Fruit fly (Drosophila melanogaster) S2 (cell line): ENCODE data around the gene CG13630.

ENCODE experiments used
- CG8478 ChIP-seq: fragments of >200 bp; optimal IDR thresholded peaks from 2 replicates; lab custom pipeline; 2018
- CTCF ChIP-seq, 2 experiments: fragments of >200 bp; optimal IDR thresholded peaks; 2 replicates each; lab custom pipeline; 2018

DNA sequence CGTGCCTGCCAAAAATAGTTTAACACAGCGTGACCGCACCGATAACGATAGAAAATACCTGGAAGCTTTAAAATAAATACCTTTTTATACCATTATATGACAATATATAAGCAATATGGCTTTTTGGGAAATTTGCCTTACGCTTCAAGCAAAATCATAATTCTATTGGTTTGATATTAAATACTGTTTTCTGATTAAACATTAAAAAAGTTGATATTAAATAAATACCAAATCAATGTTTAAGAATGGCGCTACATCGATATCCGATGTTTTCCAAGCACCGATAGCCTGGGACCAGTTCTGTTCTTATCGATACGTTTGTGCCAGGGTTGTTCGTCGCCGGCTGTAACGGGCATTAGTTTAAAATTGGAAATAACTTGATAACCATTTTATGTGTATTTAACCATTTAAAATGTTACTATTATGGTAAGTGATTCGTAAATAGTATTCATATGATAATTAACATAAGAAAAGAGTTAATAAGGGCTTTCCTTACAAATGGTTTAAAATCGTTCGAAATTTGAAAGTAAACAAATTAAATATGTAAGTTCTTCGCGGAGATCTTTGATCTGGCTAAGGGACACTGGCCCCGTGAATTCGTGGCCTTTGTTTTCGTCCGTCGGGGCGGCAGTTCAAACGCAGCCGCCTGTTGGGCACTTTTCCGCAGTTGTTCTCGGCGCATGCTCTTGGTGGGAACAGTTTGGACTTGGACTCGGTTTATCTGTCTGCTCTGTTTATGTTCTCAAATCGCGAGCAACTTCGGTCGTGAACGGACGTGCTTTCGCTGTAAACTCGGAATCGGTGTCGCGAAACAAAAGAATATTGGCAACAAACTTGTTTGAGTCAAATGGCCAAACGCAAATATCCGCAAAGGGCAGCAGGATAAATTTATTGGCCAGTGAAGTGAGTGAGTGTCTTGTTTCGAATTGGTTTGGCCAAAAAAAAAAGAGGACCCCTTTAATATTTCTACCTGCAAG, at the start of gene CG13630, which contains the start of gene tok:
- TF ChIP-seq CG8478 (lab: Kevin White, UChicago) (no peak), CTCF (optimal IDR thresholded peaks at IDR 0.05; lab: Kevin White, UChicago) (no peak)
